Fruit fly (Drosophila melanogaster) Kc167 (cell line): ENCODE data around the gene CG12182.

Experiments used
- h ChIP-seq: fragments of >200 bp; optimal IDR thresholded peaks from 3 replicates; lab custom pipeline; 2018; ENCODE audit warnings: missing external identifiers
- insv ChIP-seq: fragments of >200 bp; optimal IDR thresholded peaks from 3 replicates; lab custom pipeline; 2018; ENCODE audit warnings: missing external identifiers
- psq ChIP-seq: fragments of >200 bp; optimal IDR thresholded peaks from 2 replicates; lab custom pipeline; 2017; ENCODE audit warnings: missing external identifiers

- TF ChIP-seq insv (lab: Kevin White, UChicago) = no peak
- TF ChIP-seq psq (lab: Kevin White, UChicago) = no peak
- no peak for TF ChIP-seq h
These were observed 45.7 kb upstream of the CG12182 start, which contains the start of gene CG1143 for dm6 chr3L:2645068-2645467.
